Worm (Caenorhabditis elegans): Measurements from ENCODE around the gene spp-8.

- TF ChIP-seq ama-1 (optimal IDR thresholded peaks at IDR 0.05): no peak
- no peak for TF ChIP-seq sea-1 (GFP tag; conservative IDR thresholded peaks at IDR 0.05)
- TF ChIP-seq ceh-13 (GFP tag; optimal IDR thresholded peaks at IDR 0.05): no peak
- no peak for TF ChIP-seq ets-7 (tag; optimal IDR thresholded peaks at IDR 0.05)
- no peak for TF ChIP-seq hmbx-1 (tag; optimal IDR thresholded peaks at IDR 0.05)
- no peak for TF ChIP-seq ceh-36 (tag; optimal IDR thresholded peaks at IDR 0.05)
- TF ChIP-seq flt-1 (GFP tag; IDR thresholded peaks at IDR 0.05): no peak
- TF ChIP-seq hmg-4 (GFP tag; optimal IDR thresholded peaks at IDR 0.05): no peak
- no peak for TF ChIP-seq hnd-1 (tag; optimal IDR thresholded peaks at IDR 0.05)
- no peak for TF ChIP-seq F13C5.2 (tag; optimal IDR thresholded peaks at IDR 0.05)
- TF ChIP-seq tra-4 (tag; optimal IDR thresholded peaks at IDR 0.05): no peak
- TF ChIP-seq tbx-11 (GFP tag; IDR thresholded peaks at IDR 0.05): no peak
Measured at ce11 chrIV:8451709-8452248, 29.7 kb upstream of the spp-8 start, which contains the start of gene eppl-1.
